Worm (Caenorhabditis elegans) whole organism, young adult: ENCODE measurements around the gene che-6.

ENCODE experiments used
- Y56A3A.18 ChIP-seq: fragments of 200-800 bp; sonication (Bioruptor generic); IDR thresholded peaks from 2 replicates; pipeline ENCODE4 v1.3.6; 2022; ENCODE audit warnings: missing genetic modification reagents, missing genetic modification characterization, missing compliant biosample characterization
- Y79H2A.3 ChIP-seq: fragments of 200-800 bp; sonication (Bioruptor generic); conservative IDR thresholded peaks from 2 replicates; pipeline ENCODE4 v1.3.6; 2022; ENCODE audit warnings: missing genetic modification reagents, missing genetic modification characterization, missing compliant biosample characterization
- ekl-4 ChIP-seq: fragments of 200-800 bp; sonication (Bioruptor generic); IDR thresholded peaks from 2 replicates; pipeline ENCODE4 v1.3.6; 2022; ENCODE audit warnings: missing genetic modification reagents, missing genetic modification characterization, missing compliant biosample characterization
- let-607 ChIP-seq, 2 experiments: fragments of 200-800 bp in 1 of 2; sonication (Bioruptor generic) in 1 of 2; sonication (generic microtip) in 1 of 2; optimal IDR thresholded peaks; 2 replicates each; lab custom pipeline; 2016 to 2018; ENCODE audit warnings: mild to moderate bottlenecking in 2 of 2, missing compliant biosample characterization in 2 of 2, missing genetic modification characterization in 2 of 2, moderate library complexity in 2 of 2, missing genotype in 1 of 2
- madf-8 ChIP-seq: fragments of 200-800 bp; sonication (Bioruptor generic); conservative IDR thresholded peaks from 2 replicates; pipeline ENCODE4 v1.3.6; 2022; ENCODE audit warnings: missing genetic modification reagents, missing genetic modification characterization, missing compliant biosample characterization
- mxl-1 ChIP-seq: sonication (generic microtip); optimal IDR thresholded peaks from 2 replicates; lab custom pipeline; 2016; ENCODE audit warnings: missing genetic modification characterization, missing compliant biosample characterization
- unc-62 ChIP-seq: fragments of 150-350 bp; optimal IDR thresholded peaks from 2 replicates; lab custom pipeline; 2014; ENCODE audit warnings: missing biosample characterization, missing genetic modification reagents, missing genetic modification characterization
- zim-3 ChIP-seq: sonication (generic microtip); optimal IDR thresholded peaks from 2 replicates; lab custom pipeline; 2017; ENCODE audit warnings: mild to moderate bottlenecking, missing genetic modification characterization, moderate library complexity, missing compliant biosample characterization

DNA sequence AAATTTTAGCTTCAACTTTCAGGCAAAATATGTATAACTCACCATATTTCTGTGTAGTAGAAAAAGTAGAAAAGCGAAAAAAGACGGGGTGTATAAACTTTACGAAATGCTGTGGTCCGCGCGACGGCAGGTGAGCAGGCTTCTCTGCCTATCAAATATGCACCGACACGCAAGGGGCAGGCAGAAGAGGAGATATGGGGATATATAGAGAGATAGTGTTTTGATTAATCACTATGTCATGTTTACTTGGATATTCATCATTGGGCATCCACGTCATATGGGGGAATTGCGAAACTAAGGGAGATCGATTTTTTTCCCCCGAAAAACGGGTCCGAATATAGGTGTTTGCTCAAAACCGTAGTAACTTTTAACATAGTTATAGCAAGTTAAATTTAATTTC lies 47.9 kb upstream of the che-6 start, which contains the start of gene gcy-37:
- no peak for TF ChIP-seq Y79H2A.3 (GFP tag; lab: Robert Waterston, UW)
- TF ChIP-seq mxl-1 (tag; lab: Kevin White, UChicago): no peak
- TF ChIP-seq Y56A3A.18 (GFP tag; lab: Robert Waterston, UW): no peak
- no peak for TF ChIP-seq zim-3 (tag; lab: Kevin White, UChicago)
- TF ChIP-seq ekl-4 (GFP tag; lab: Robert Waterston, UW): no peak
- no peak for TF ChIP-seq unc-62 (GFP tag; lab: Kevin White, UChicago)
- no peak for TF ChIP-seq madf-8 (GFP tag; lab: Robert Waterston, UW)
- TF ChIP-seq let-607 (tag; optimal IDR thresholded peaks at IDR 0.05; lab: Kevin White, UChicago): no peak
